Worm (Caenorhabditis elegans) whole organism, young adult: ENCODE data around the gene F19F10.1.

Source experiments
- F10E7.11 ChIP-seq: sonication (generic microtip); optimal IDR thresholded peaks from 2 replicates; lab custom pipeline; 2017; ENCODE audit warnings: mild to moderate bottlenecking, missing genetic modification characterization, moderate library complexity, missing compliant biosample characterization
- K12H6.12 ChIP-seq: fragments of 200-800 bp; sonication (Bioruptor generic); optimal IDR thresholded peaks from 2 replicates; lab custom pipeline; 2018; ENCODE audit warnings: mild to moderate bottlenecking, missing genetic modification characterization, missing compliant biosample characterization
- T26A5.8 ChIP-seq: sonication (generic microtip); optimal IDR thresholded peaks from 2 replicates; lab custom pipeline; 2016; ENCODE audit warnings: missing genetic modification characterization, missing compliant biosample characterization
- Y79H2A.3 ChIP-seq: fragments of 200-800 bp; sonication (Bioruptor generic); conservative IDR thresholded peaks from 2 replicates; pipeline ENCODE4 v1.3.6; 2022; ENCODE audit warnings: missing genetic modification reagents, missing genetic modification characterization, missing compliant biosample characterization
- aptf-3 ChIP-seq: fragments of 200-800 bp; sonication (Bioruptor generic); IDR thresholded peaks from 2 replicates; pipeline ENCODE4 v1.3.6; 2022; ENCODE audit warnings: missing genetic modification characterization, missing compliant biosample characterization
- attf-5 ChIP-seq: fragments of 200-800 bp; sonication (Bioruptor generic); optimal IDR thresholded peaks from 2 replicates; lab custom pipeline; 2018; ENCODE audit warnings: mild to moderate bottlenecking, missing genetic modification characterization, missing compliant biosample characterization
- bed-1 ChIP-seq: fragments of 200-800 bp; sonication (Bioruptor generic); IDR thresholded peaks from 2 replicates; pipeline ENCODE4 v1.3.6; 2022; ENCODE audit warnings: missing genetic modification reagents, missing genetic modification characterization, missing compliant biosample characterization
- ceh-27 ChIP-seq: fragments of 200-800 bp; sonication (Bioruptor generic); optimal IDR thresholded peaks from 2 replicates; lab custom pipeline; 2018; ENCODE audit warnings: mild to moderate bottlenecking, missing genetic modification characterization, moderate library complexity, missing compliant biosample characterization
- ceh-40 ChIP-seq: fragments of 200-800 bp; sonication (Bioruptor generic); IDR thresholded peaks from 2 replicates; pipeline ENCODE4 v1.3.6; 2022; ENCODE audit warnings: missing genetic modification characterization, missing compliant biosample characterization
- ceh-79 ChIP-seq: sonication (generic microtip); optimal IDR thresholded peaks from 2 replicates; lab custom pipeline; 2017; ENCODE audit warnings: mild to moderate bottlenecking, missing genetic modification characterization, missing compliant biosample characterization
- chd-7 ChIP-seq: sonication (generic microtip); optimal IDR thresholded peaks from 2 replicates; lab custom pipeline; 2016; ENCODE audit warnings: mild to moderate bottlenecking, missing genetic modification characterization, moderate library complexity, missing compliant biosample characterization
- dpff-1 ChIP-seq: sonication (generic microtip); optimal IDR thresholded peaks from 2 replicates; lab custom pipeline; 2017; ENCODE audit warnings: mild to moderate bottlenecking, missing genetic modification characterization, missing compliant biosample characterization
- egrh-3 ChIP-seq: fragments of 200-800 bp; sonication (Bioruptor generic); IDR thresholded peaks from 2 replicates; pipeline ENCODE4 v1.3.6; 2022; ENCODE audit warnings: missing genetic modification reagents, missing genetic modification characterization, missing compliant biosample characterization
- ekl-4 ChIP-seq: fragments of 200-800 bp; sonication (Bioruptor generic); IDR thresholded peaks from 2 replicates; pipeline ENCODE4 v1.3.6; 2022; ENCODE audit warnings: missing genetic modification reagents, missing genetic modification characterization, missing compliant biosample characterization
- lag-1 ChIP-seq: fragments of 200-800 bp; sonication (Bioruptor generic); IDR thresholded peaks from 2 replicates; pipeline ENCODE4 v1.3.6; 2022; ENCODE audit warnings: missing genetic modification reagents, missing genetic modification characterization, missing compliant biosample characterization
- let-526 ChIP-seq: fragments of 200-800 bp; sonication (Bioruptor generic); IDR thresholded peaks from 2 replicates; pipeline ENCODE4 v1.3.6; 2022; ENCODE audit warnings: missing genetic modification reagents, missing genetic modification characterization, missing compliant biosample characterization
- lin-26 ChIP-seq: fragments of 200-800 bp; sonication (Bioruptor generic); IDR thresholded peaks from 2 replicates; pipeline ENCODE4 v1.3.6; 2022; ENCODE audit warnings: missing genetic modification reagents, missing genetic modification characterization, missing compliant biosample characterization
- lin-35 ChIP-seq, 3 experiments: fragments of 150-350 bp in 2 of 3; sonication (generic microtip) in 1 of 3; optimal IDR thresholded peaks; 2 replicates each; lab custom pipeline; 2014 to 2018; ENCODE audit warnings: missing biosample characterization in 3 of 3, missing genetic modification characterization in 3 of 3, missing genetic modification reagents in 3 of 3
- lsy-27 ChIP-seq: sonication (generic microtip); optimal IDR thresholded peaks from 2 replicates; lab custom pipeline; 2017; ENCODE audit warnings: missing genetic modification characterization, mild to moderate bottlenecking, missing compliant biosample characterization, antibody characterized with exemption, missing genotype, borderline replicate concordance; ENCODE audit not compliant: insufficient read depth
- mel-28 ChIP-seq: sonication (generic microtip); optimal IDR thresholded peaks from 2 replicates; lab custom pipeline; 2016; ENCODE audit warnings: borderline replicate concordance, mild to moderate bottlenecking, missing genetic modification characterization, missing compliant biosample characterization
- mes-4 ChIP-seq: sonication (generic microtip); optimal IDR thresholded peaks from 2 replicates; lab custom pipeline; 2016; ENCODE audit warnings: missing genotype, missing genetic modification characterization, missing compliant biosample characterization
- nfya-2 ChIP-seq: fragments of 200-800 bp; sonication (Bioruptor generic); IDR thresholded peaks from 2 replicates; pipeline ENCODE4 v1.3.6; 2022; ENCODE audit warnings: missing genetic modification reagents, missing genetic modification characterization, missing compliant biosample characterization
- nhr-120 ChIP-seq: fragments of 200-800 bp; sonication (Bioruptor generic); IDR thresholded peaks from 2 replicates; pipeline ENCODE4 v1.3.6; 2022; ENCODE audit warnings: missing genetic modification characterization, missing compliant biosample characterization
- rcor-1 ChIP-seq: fragments of 200-800 bp; sonication (Bioruptor generic); IDR thresholded peaks from 2 replicates; pipeline ENCODE4 v1.3.6; 2022; ENCODE audit warnings: missing genetic modification reagents, missing genetic modification characterization, missing compliant biosample characterization
- rpc-1 ChIP-seq, 2 experiments: fragments of 150-350 bp in 1 of 2; sonication (generic microtip) in 1 of 2; optimal IDR thresholded peaks; 2 replicates each; lab custom pipeline; 2014 to 2018; ENCODE audit warnings: missing biosample characterization in 1 of 2, missing genetic modification characterization in 1 of 2, missing genetic modification reagents in 1 of 2, missing genotype in 1 of 2
- sea-2 ChIP-seq: fragments of 200-800 bp; sonication (Bioruptor generic); IDR thresholded peaks from 2 replicates; pipeline ENCODE4 v1.3.6; 2022; ENCODE audit warnings: missing genetic modification characterization, missing compliant biosample characterization
- snpc-3.4 ChIP-seq: sonication (generic microtip); optimal IDR thresholded peaks from 2 replicates; lab custom pipeline; 2017; ENCODE audit warnings: missing genetic modification characterization, mild to moderate bottlenecking, missing compliant biosample characterization, antibody characterized with exemption, moderate library complexity, missing genotype, missing genetic modification reagents
- snpc-4 ChIP-seq, 5 experiments: fragments of 150-350 bp in 1 of 5; sonication (generic microtip) in 4 of 5; optimal IDR thresholded peaks; 2 replicates each; lab custom pipeline; 2014 to 2018; ENCODE audit warnings: missing genetic modification characterization in 5 of 5, missing biosample characterization in 3 of 5, antibody characterized with exemption in 2 of 5, mild to moderate bottlenecking in 2 of 5, missing compliant biosample characterization in 2 of 5, missing genotype in 2 of 5, moderate library complexity in 2 of 5, missing genetic modification reagents in 1 of 5
- somi-1 ChIP-seq: fragments of 200-800 bp; sonication (Bioruptor generic); optimal IDR thresholded peaks from 2 replicates; lab custom pipeline; 2018; ENCODE audit warnings: mild to moderate bottlenecking, missing genetic modification characterization, missing compliant biosample characterization
- sptf-2 ChIP-seq: fragments of 200-800 bp; sonication (Bioruptor generic); optimal IDR thresholded peaks from 2 replicates; lab custom pipeline; 2018; ENCODE audit warnings: mild to moderate bottlenecking, missing genetic modification characterization, missing compliant biosample characterization
- tbp1 ChIP-seq: fragments of 200-800 bp; sonication (Bioruptor generic); optimal IDR thresholded peaks from 2 replicates; lab custom pipeline; 2018; ENCODE audit warnings: mild to moderate bottlenecking, missing genetic modification characterization, missing compliant biosample characterization
- tbx-9 ChIP-seq: sonication (generic microtip); optimal IDR thresholded peaks from 2 replicates; lab custom pipeline; 2016; ENCODE audit warnings: borderline replicate concordance, missing genetic modification characterization, inconsistent platforms, missing compliant biosample characterization
- tlf-1 ChIP-seq: fragments of 200-800 bp; sonication (Bioruptor generic); optimal IDR thresholded peaks from 2 replicates; lab custom pipeline; 2018; ENCODE audit warnings: mild to moderate bottlenecking, missing genetic modification characterization, missing compliant biosample characterization
- xnd-1 ChIP-seq: sonication (generic microtip); optimal IDR thresholded peaks from 2 replicates; lab custom pipeline; 2016; ENCODE audit warnings: missing genotype, missing genetic modification reagents, missing genetic modification characterization, missing compliant biosample characterization
- ztf-25 ChIP-seq: fragments of 200-800 bp; sonication (Bioruptor generic); IDR thresholded peaks from 2 replicates; pipeline ENCODE4 v1.3.6; 2022; ENCODE audit warnings: missing genetic modification reagents, missing genetic modification characterization, missing compliant biosample characterization
- ztf-26 ChIP-seq: sonication (generic microtip); optimal IDR thresholded peaks from 2 replicates; lab custom pipeline; 2017; ENCODE audit warnings: missing genetic modification characterization, missing compliant biosample characterization
- ztf-3 ChIP-seq: fragments of 200-800 bp; sonication (Bioruptor generic); optimal IDR thresholded peaks from 2 replicates; lab custom pipeline; 2018; ENCODE audit warnings: mild to moderate bottlenecking, missing genetic modification characterization, missing compliant biosample characterization

Gene F19F10.1

DNA sequence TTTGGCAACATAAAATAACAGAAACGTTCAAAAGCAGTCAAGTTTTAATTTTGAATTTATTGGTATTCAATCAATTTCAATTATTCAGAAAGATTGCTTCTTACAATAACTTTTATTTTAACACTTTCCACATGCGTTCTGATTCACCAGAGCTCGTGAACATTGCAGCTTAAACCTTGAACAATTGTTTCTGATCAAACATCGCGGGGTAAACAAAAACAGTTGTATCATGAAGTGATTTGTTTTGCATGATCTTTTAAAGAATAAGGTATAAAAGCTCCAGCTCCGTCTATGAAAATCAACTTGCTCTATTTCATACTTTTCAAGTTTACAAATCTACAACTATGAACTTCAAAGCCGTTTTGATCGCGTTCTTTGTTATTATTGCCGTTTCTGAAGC lies 39.7 kb upstream of the F19F10.1 start, which contains the start of gene C54F6.6:
Gene C54F6.6, plus strand, starts transcription at position 301 of the 400 bp plus-strand sequence.
- TF ChIP-seq snpc-4 (GFP tag; optimal IDR thresholded peaks at IDR 0.05; lab: Kevin White, UChicago), result no peak
- no peak for TF ChIP-seq snpc-4 (tag; optimal IDR thresholded peaks at IDR 0.05; lab: Kevin White, UChicago)
- TF ChIP-seq let-526 (GFP tag; lab: Robert Waterston, UW), result no peak
- no peak for TF ChIP-seq lin-35 (GFP tag; optimal IDR thresholded peaks at IDR 0.05; lab: Kevin White, UChicago)
- no peak for TF ChIP-seq attf-5 (GFP tag; lab: Kevin White, UChicago)
- TF ChIP-seq sptf-2 (GFP tag; lab: Kevin White, UChicago), result no peak
- no peak for TF ChIP-seq ceh-27 (GFP tag; lab: Kevin White, UChicago)
- no peak for TF ChIP-seq tbx-9 (tag; lab: Kevin White, UChicago)
- TF ChIP-seq ztf-25, result no peak
- TF ChIP-seq, all 124 proteins: peak for 0

DNA sequence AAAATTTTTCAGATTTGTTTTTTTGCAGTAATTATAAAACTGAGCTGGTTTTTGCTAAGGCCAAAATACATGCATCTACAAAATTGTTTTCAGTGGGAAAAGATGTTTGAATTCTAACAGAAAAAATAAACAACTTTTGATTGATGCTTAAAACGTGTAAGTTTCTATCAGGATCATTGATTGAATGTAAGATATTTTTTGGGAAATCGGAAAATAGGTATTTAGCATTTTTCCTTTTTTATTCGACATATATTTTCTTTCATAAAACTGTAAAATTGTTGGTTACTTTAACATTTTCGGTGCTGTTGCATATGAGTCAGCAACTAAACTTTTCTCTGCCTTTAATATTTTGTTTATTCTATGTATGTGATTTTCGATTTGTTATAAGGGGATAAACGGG lies 38.6 kb upstream of the F19F10.1 start, which contains the start of gene C54F6.20:
Gene C54F6.20, plus strand, starts transcription at position 301 of the 400 bp plus-strand sequence.
- TF ChIP-seq Y79H2A.3 (GFP tag; lab: Robert Waterston, UW) (no peak), lin-26 (GFP tag; lab: Robert Waterston, UW) (no peak), nfya-2 (no peak), let-526 (GFP tag; lab: Robert Waterston, UW) (no peak), ceh-40 (GFP tag; lab: Robert Waterston, UW) (no peak), rpc-1 (optimal IDR thresholded peaks at IDR 0.05; lab: Kevin White, UChicago) (no peak), rpc-1 (tag; optimal IDR thresholded peaks at IDR 0.05; lab: Kevin White, UChicago) (no peak), egrh-3 (GFP tag; lab: Robert Waterston, UW) (no peak), rcor-1 (GFP tag; lab: Robert Waterston, UW) (no peak), chd-7 (tag; lab: Kevin White, UChicago) (no peak), xnd-1 (tag; lab: Kevin White, UChicago) (no peak), dpff-1 (tag; lab: Kevin White, UChicago) (no peak), somi-1 (GFP tag; lab: Kevin White, UChicago) (no peak), ceh-79 (no peak), sea-2 (GFP tag; lab: Robert Waterston, UW) (no peak)
- TF ChIP-seq, all 124 proteins: peak for 0

- TF ChIP-seq F10E7.11, result no peak
- no peak for TF ChIP-seq K12H6.12 (tag; lab: Kevin White, UChicago)
- TF ChIP-seq mes-4 (tag; lab: Kevin White, UChicago), result no peak
- no peak for TF ChIP-seq snpc-3.4 (tag; lab: Kevin White, UChicago)
- no peak for TF ChIP-seq ekl-4 (GFP tag; lab: Robert Waterston, UW)
- TF ChIP-seq tlf-1 (GFP tag; lab: Kevin White, UChicago), result no peak
- no peak for TF ChIP-seq T26A5.8 (tag; lab: Kevin White, UChicago)
- TF ChIP-seq, all 124 proteins: peak for 0
These were observed 37.4 kb upstream of the F19F10.1 start, which contains the start of gene C54F6.18 for ce11 chrV:7525695-7526094. Gene C54F6.18 (plus strand): TSS chrV:7525995.

DNA sequence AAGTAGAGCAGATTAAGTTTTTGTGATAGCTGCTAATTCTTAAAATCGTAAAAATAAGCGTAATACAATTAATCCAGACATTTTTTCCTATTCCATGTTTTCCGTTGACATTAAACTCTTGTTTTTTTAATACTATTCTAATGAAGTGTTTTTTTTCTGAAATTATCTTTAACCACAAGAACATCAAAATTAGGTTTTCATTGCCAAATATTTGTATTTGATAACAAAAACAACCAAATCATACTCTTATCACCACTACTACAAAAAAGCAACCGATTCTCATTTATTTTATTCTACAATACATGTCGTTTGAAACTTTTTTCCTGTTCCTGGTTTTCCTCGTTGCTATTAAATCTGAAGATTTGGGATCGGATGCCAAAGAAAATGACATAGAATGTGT lies 35.9 kb upstream of the F19F10.1 start, which contains the start of gene C54F6.17:
Gene C54F6.17, plus strand, starts transcription at position 301 of the 400 bp plus-strand sequence.
- TF ChIP-seq lsy-27 (tag; lab: Kevin White, UChicago) (no peak), ceh-27 (GFP tag; lab: Kevin White, UChicago) (no peak), aptf-3 (GFP tag; lab: Robert Waterston, UW) (no peak), mel-28 (tag; lab: Kevin White, UChicago) (no peak), bed-1 (no peak), nhr-120 (no peak), egrh-3 (GFP tag; lab: Robert Waterston, UW) (no peak), tbp1 (GFP tag; lab: Kevin White, UChicago) (no peak), xnd-1 (tag; lab: Kevin White, UChicago) (no peak), lag-1 (GFP tag; lab: Robert Waterston, UW) (no peak), ztf-26 (tag; lab: Kevin White, UChicago) (no peak), ztf-3 (GFP tag; lab: Kevin White, UChicago) (no peak)
